Worm (Caenorhabditis elegans): Measurements from ENCODE around the gene nduv-3.

nduv-3 gene

DNA sequence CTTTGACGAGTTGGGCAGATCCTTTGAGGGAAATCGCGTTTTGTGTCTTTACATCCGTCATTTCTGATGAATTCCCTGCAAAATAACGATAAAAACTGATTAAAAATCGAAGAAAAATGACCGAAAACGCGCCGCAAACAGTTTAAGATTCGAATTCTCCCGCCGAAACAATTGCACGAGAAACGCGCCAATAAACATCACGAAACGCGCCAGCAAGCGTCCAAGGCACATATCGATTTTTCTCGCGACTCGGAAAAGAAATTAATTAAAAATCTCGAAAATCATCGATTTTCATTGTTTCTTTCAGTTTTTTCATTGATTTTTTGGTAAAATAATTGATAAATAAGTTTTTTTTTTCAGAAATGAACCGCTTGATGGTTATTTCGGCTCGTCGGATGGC, at the start of gene nduv-3, which contains the start of gene mdf-2:
nduv-3 (plus strand) TSS at position 361 of the 400 bp plus-strand sequence.
mdf-2 (minus strand) TSS at position 176 of the 400 bp plus-strand sequence.
- TF ChIP-seq flt-1 (GFP tag; IDR thresholded peaks at IDR 0.05) (0 out of 2 replicates have a peak, but pooled peaks have one; percentile 40), T22C8.4 (GFP tag; IDR thresholded peaks at IDR 0.05) (peak; percentile 85), tab-1 (GFP tag; IDR thresholded peaks at IDR 0.05) (no peak)

DNA sequence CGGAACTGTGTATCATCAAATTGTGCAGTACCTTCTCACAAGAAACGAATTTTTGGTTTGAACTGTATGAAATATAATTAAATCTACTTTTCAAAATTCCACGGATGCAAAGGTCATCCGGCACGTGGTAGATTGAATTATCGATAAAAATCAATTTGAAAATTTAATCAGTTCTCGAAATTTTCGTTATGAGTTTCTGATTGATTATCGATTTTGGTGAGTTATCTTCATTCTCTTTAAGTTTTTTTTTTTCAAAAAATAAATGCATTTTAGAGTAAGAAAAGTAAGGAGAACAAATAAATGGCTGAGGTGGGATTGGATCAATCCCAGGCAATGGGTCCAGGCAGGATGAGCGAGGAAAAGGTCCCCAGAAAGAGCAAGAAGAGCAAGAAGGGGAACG, 43.7 kb upstream of the nduv-3 start, which contains the start of gene Y69A2AR.47:
Y69A2AR.47 (plus strand) TSS at position 301 of the 400 bp plus-strand sequence.
- no peak for TF ChIP-seq flt-1 (GFP tag; IDR thresholded peaks at IDR 0.05)
- no peak for TF ChIP-seq klf-2 (GFP tag; conservative IDR thresholded peaks at IDR 0.05)
- TF ChIP-seq ztf-23 (GFP tag; IDR thresholded peaks at IDR 0.05): no peak
- no peak for TF ChIP-seq T22C8.4 (GFP tag; IDR thresholded peaks at IDR 0.05)
- no peak for TF ChIP-seq cog-1 (tag; optimal IDR thresholded peaks at IDR 0.05)
- no peak for TF ChIP-seq ztf-29 (GFP tag; IDR thresholded peaks at IDR 0.05)

ce11 chrIV:2599634-2600033, 41.5 kb upstream of the nduv-3 start:
- TF ChIP-seq T22C8.4 (GFP tag; IDR thresholded peaks at IDR 0.05) (peak; percentile 9; the same call in 1 of the 2 replicates), med-1 (GFP tag; optimal IDR thresholded peaks at IDR 0.05; ENCODE audit: insufficient read depth) (no peak)

ce11 chrIV:2600841-2601240, 40.3 kb upstream of the nduv-3 start, which contains the start of gene epg-9:
Gene epg-9, plus strand, starts transcription at chrIV:2601141.
- TF ChIP-seq T22C8.4 (GFP tag; IDR thresholded peaks at IDR 0.05) (no peak), tab-1 (GFP tag; IDR thresholded peaks at IDR 0.05) (no peak), ztf-23 (GFP tag; IDR thresholded peaks at IDR 0.05) (no peak), med-1 (GFP tag; optimal IDR thresholded peaks at IDR 0.05; ENCODE audit: insufficient read depth) (no peak), cog-1 (tag; optimal IDR thresholded peaks at IDR 0.05) (no peak), ref-1 (GFP tag; conservative IDR thresholded peaks at IDR 0.05) (no peak), flt-1 (GFP tag; IDR thresholded peaks at IDR 0.05) (no peak), klf-2 (GFP tag; conservative IDR thresholded peaks at IDR 0.05) (no peak), ztf-29 (GFP tag; IDR thresholded peaks at IDR 0.05) (no peak)

- TF ChIP-seq ref-1 (GFP tag; conservative IDR thresholded peaks at IDR 0.05): no peak
- no peak for TF ChIP-seq tab-1 (GFP tag; IDR thresholded peaks at IDR 0.05)
- 0 out of 2 replicates have a peak, but pooled peaks have one; percentile 9 for TF ChIP-seq klf-2 (GFP tag; conservative IDR thresholded peaks at IDR 0.05)
- no peak for TF ChIP-seq ztf-29 (GFP tag; IDR thresholded peaks at IDR 0.05)
- TF ChIP-seq ztf-23 (GFP tag; IDR thresholded peaks at IDR 0.05): 0 out of 2 replicates have a peak, but pooled peaks have one; percentile 54
- peak; percentile 7; the same call in 1 of the 2 replicates for TF ChIP-seq T22C8.4 (GFP tag; IDR thresholded peaks at IDR 0.05)
- TF ChIP-seq med-1 (GFP tag; optimal IDR thresholded peaks at IDR 0.05; ENCODE audit: insufficient read depth): no peak
- peak; percentile 43 for TF ChIP-seq cog-1 (tag; optimal IDR thresholded peaks at IDR 0.05)
- peak; percentile 49; the same call in 1 of the 2 replicates for TF ChIP-seq flt-1 (GFP tag; IDR thresholded peaks at IDR 0.05)
Observed at ce11 chrIV:2601988-2602861, 38.9 kb upstream of the nduv-3 start.

ce11 chrIV:2602862-2603189, 38.3 kb upstream of the nduv-3 start:
- TF ChIP-seq ref-1 (GFP tag; conservative IDR thresholded peaks at IDR 0.05) (no peak), klf-2 (GFP tag; conservative IDR thresholded peaks at IDR 0.05) (no peak), T22C8.4 (GFP tag; IDR thresholded peaks at IDR 0.05) (no peak), flt-1 (GFP tag; IDR thresholded peaks at IDR 0.05) (no peak)

DNA sequence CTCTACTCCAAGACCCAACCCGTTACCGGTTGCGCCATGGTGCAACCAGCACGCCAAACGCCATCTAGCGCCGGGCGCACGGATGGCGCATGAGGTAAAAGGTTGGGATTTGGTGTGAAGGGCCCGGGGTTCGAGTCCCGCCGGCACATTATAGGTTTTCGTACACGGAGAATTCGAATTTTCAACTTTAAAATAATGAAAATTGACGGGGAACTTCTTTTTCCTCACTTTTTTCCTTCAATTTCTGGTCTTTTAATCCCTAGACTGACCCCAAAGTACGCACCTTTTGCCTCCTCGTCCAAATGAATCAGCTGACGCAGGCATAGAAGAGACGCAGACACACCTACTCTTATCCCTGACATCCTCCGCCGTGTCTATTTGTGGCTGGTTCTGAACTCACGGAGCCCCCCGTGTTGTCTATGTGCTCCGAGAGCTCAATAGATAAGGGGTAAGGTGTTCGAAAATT, 37.5 kb upstream of the nduv-3 start:
- TF ChIP-seq med-1 (GFP tag; optimal IDR thresholded peaks at IDR 0.05; ENCODE audit: insufficient read depth) (no peak), T22C8.4 (GFP tag; IDR thresholded peaks at IDR 0.05) (no peak), klf-2 (GFP tag; conservative IDR thresholded peaks at IDR 0.05) (no peak), cog-1 (tag; optimal IDR thresholded peaks at IDR 0.05) (no peak), ref-1 (GFP tag; conservative IDR thresholded peaks at IDR 0.05) (no peak), flt-1 (GFP tag; IDR thresholded peaks at IDR 0.05) (no peak), tab-1 (GFP tag; IDR thresholded peaks at IDR 0.05) (no peak), ztf-23 (GFP tag; IDR thresholded peaks at IDR 0.05) (no peak), ztf-29 (GFP tag; IDR thresholded peaks at IDR 0.05) (no peak)

DNA sequence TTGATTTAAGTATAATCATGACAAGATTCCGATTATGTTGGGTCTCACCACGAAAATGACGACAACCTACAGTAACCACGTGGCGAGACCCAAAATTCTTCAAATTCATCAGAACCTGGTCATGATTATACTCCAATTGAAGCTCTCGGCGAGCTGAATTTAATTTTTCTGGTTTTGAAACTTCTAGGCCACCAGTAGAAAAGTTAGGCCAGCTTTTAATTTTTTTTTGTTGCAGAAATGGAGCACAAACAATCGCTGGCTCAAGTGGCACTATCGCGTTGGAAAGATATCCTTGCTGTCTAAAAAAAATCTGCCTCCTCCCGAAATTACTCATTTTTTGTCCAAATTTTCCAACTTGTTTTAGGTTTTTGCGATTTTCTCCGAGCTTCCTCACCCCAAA, 34.5 kb upstream of the nduv-3 start:
- TF ChIP-seq flt-1 (GFP tag; IDR thresholded peaks at IDR 0.05) (no peak), ref-1 (GFP tag; conservative IDR thresholded peaks at IDR 0.05) (no peak), med-1 (GFP tag; optimal IDR thresholded peaks at IDR 0.05; ENCODE audit: insufficient read depth) (no peak), tab-1 (GFP tag; IDR thresholded peaks at IDR 0.05) (no peak), ztf-23 (GFP tag; IDR thresholded peaks at IDR 0.05) (no peak), klf-2 (GFP tag; conservative IDR thresholded peaks at IDR 0.05) (no peak)

DNA sequence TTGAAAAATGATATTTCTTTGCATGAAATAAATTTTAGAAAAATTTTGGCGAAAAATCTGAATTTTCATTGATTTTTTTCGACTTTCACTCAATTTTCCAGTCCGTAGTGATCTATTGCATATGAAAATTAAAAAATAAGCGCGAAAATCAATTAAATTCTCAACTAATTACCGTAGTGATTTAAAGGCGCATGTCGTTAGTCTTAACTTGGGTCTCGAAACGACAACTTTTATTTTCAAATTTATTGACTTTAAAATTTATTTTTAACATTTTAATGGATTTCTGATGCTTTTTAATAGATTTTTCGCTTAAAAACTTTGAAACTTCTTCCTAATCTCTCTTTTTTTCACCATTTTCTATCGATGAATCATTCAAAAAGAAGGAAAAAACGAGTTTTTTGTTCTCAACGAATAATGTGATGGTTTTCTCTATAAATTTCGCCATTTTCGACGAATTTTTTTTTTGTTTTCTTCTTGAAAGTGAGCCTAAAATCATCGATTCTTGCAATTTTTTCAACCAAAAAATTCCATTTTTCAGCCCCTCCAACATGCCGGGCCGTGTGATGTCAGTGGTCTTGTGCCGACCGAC, 33.5 kb upstream of the nduv-3 start, which contains the start of gene vamp-7:
vamp-7 (plus strand) TSS at position 539 of the 589 bp plus-strand sequence.
- TF ChIP-seq ref-1 (GFP tag; conservative IDR thresholded peaks at IDR 0.05): no peak
- no peak for TF ChIP-seq flt-1 (GFP tag; IDR thresholded peaks at IDR 0.05)
- TF ChIP-seq tab-1 (GFP tag; IDR thresholded peaks at IDR 0.05): no peak
- no peak for TF ChIP-seq klf-2 (GFP tag; conservative IDR thresholded peaks at IDR 0.05)
- TF ChIP-seq ztf-23 (GFP tag; IDR thresholded peaks at IDR 0.05): no peak
- TF ChIP-seq cog-1 (tag; optimal IDR thresholded peaks at IDR 0.05): no peak
- TF ChIP-seq T22C8.4 (GFP tag; IDR thresholded peaks at IDR 0.05): no peak
- no peak for TF ChIP-seq med-1 (GFP tag; optimal IDR thresholded peaks at IDR 0.05; ENCODE audit: insufficient read depth)
- no peak for TF ChIP-seq ztf-29 (GFP tag; IDR thresholded peaks at IDR 0.05)

Data from whole organism, midembryonic.